Worm (Caenorhabditis elegans): ENCODE data around the gene F59B1.10.
A peak's percentile ranks its signal among the peaks of the same experiment; 100 is the strongest.

F59B1.10 gene

ce11 chrV:3634293-3635016 lies 13.3 kb downstream of the F59B1.10 start:
- TF ChIP-seq elt-2 (tag; optimal IDR thresholded peaks at IDR 0.05) (peak; percentile 38), pqm-1 (tag; optimal IDR thresholded peaks at IDR 0.05) (peak; percentile 28), ceh-30 (tag; optimal IDR thresholded peaks at IDR 0.05) (no peak)

DNA sequence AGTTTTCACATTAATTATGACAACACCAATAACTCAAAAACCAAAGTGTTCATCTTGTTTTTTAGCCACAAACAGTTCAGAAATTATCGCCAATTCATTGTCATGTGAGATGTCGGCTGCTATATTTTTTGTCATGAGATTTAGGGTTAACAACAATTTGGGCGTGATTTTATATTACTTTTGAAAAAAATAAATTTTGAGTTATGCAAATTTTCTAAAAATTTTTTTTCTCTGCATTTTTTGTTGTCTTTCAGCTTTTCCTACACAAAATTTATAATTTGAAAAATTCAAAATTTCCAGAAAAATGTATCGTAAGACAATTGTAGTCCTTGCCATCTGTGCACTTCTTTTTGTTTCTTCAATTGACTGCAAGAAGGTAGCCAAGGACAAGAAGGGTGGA lies 14.7 kb downstream of the F59B1.10 start, which contains the start of gene F59B1.2:
Gene F59B1.2 (plus strand): TSS at position 301 of the 400 bp plus-strand sequence.
- TF ChIP-seq C08G9.2 (tag; optimal IDR thresholded peaks at IDR 0.05) (no peak), fax-1 (tag; optimal IDR thresholded peaks at IDR 0.05) (no peak), ceh-19 (GFP tag; optimal IDR thresholded peaks at IDR 0.05) (no peak), odd-2 (tag; optimal IDR thresholded peaks at IDR 0.05) (no peak), lim-6 (tag; optimal IDR thresholded peaks at IDR 0.05) (no peak), ceh-48 (tag; optimal IDR thresholded peaks at IDR 0.05) (no peak), rnt-1 (tag; optimal IDR thresholded peaks at IDR 0.05) (no peak), pqm-1 (tag; optimal IDR thresholded peaks at IDR 0.05) (no peak), nfya-1 (tag; optimal IDR thresholded peaks at IDR 0.05) (no peak), K09A11.1 (tag; optimal IDR thresholded peaks at IDR 0.05; ENCODE audit: insufficient read depth) (no peak), pha-2 (tag; optimal IDR thresholded peaks at IDR 0.05) (no peak), hlh-13 (GFP tag; optimal IDR thresholded peaks at IDR 0.05) (no peak), nhr-232 (tag; optimal IDR thresholded peaks at IDR 0.05) (no peak), pax-1 (tag; optimal IDR thresholded peaks at IDR 0.05) (no peak), unc-86 (tag; optimal IDR thresholded peaks at IDR 0.05) (no peak), ceh-34 (tag; optimal IDR thresholded peaks at IDR 0.05) (no peak), ztf-16 (tag; optimal IDR thresholded peaks at IDR 0.05) (no peak)

- no peak for TF ChIP-seq pat-9 (tag; optimal IDR thresholded peaks at IDR 0.05)
- TF ChIP-seq nfya-1 (tag; optimal IDR thresholded peaks at IDR 0.05) = peak; percentile 72
Measured at ce11 chrV:3632249-3633030, 15.3 kb downstream of the F59B1.10 start.

DNA sequence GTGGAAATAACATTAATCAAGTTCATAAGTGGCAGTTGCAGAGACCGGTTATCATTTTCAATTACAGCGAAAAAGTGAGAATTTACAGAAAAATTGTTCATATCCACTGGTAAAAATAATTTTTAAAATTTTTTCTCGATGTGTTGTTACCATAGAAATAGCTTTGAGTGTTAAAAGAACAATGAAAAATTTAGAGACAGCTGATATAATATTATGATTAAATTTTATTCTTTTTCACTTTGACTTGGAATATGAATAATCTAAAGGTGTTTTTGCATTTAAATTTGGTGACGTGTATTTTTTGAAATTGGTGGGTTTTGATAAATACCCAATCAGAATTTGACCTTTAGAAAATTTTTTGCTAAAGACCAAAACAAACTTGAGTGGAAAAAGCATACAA lies 16.2 kb downstream of the F59B1.10 start, which contains the start of gene F59B1.6:
Gene F59B1.6 (minus strand): TSS at position 101 of the 400 bp plus-strand sequence.
- TF ChIP-seq ahr-1 (tag; optimal IDR thresholded peaks at IDR 0.05) (no peak), ceh-34 (tag; optimal IDR thresholded peaks at IDR 0.05) (no peak), ceh-19 (GFP tag; optimal IDR thresholded peaks at IDR 0.05) (no peak), pqm-1 (tag; optimal IDR thresholded peaks at IDR 0.05) (no peak), syd-9 (tag; optimal IDR thresholded peaks at IDR 0.05) (no peak), nhr-232 (tag; optimal IDR thresholded peaks at IDR 0.05) (no peak), ceh-22 (tag; optimal IDR thresholded peaks at IDR 0.05) (no peak), dmd-4 (tag; optimal IDR thresholded peaks at IDR 0.05; ENCODE audit: borderline replicate concordance) (no peak), hlh-6 (tag; optimal IDR thresholded peaks at IDR 0.05) (no peak), K09A11.1 (tag; optimal IDR thresholded peaks at IDR 0.05; ENCODE audit: insufficient read depth) (no peak), tbx-7 (tag; optimal IDR thresholded peaks at IDR 0.05) (no peak), pag-3 (tag; optimal IDR thresholded peaks at IDR 0.05; ENCODE audit: borderline replicate concordance) (no peak), ceh-31 (tag; optimal IDR thresholded peaks at IDR 0.05) (no peak), hlh-15 (tag; optimal IDR thresholded peaks at IDR 0.05) (no peak)

ce11 chrV:3626944-3627343 lies 20.8 kb downstream of the F59B1.10 start, which contains the start of gene F59B1.4:
Gene F59B1.4, minus strand, starts transcription at chrV:3627044.
- no peak for TF ChIP-seq ceh-22 (tag; optimal IDR thresholded peaks at IDR 0.05)
- TF ChIP-seq C08G9.2 (tag; optimal IDR thresholded peaks at IDR 0.05) = no peak
- TF ChIP-seq ceh-24 (tag; optimal IDR thresholded peaks at IDR 0.05) = no peak
- no peak for TF ChIP-seq nhr-232 (tag; optimal IDR thresholded peaks at IDR 0.05)
- TF ChIP-seq ztf-16 (tag; optimal IDR thresholded peaks at IDR 0.05) = no peak
- no peak for TF ChIP-seq ceh-9 (tag; optimal IDR thresholded peaks at IDR 0.05)
- no peak for TF ChIP-seq nhr-11 (tag; optimal IDR thresholded peaks at IDR 0.05)
- TF ChIP-seq pha-2 (tag; optimal IDR thresholded peaks at IDR 0.05) = no peak
- no peak for TF ChIP-seq hlh-30 (tag; optimal IDR thresholded peaks at IDR 0.05; ENCODE audit: insufficient read depth)
- no peak for TF ChIP-seq lin-11 (tag; optimal IDR thresholded peaks at IDR 0.05)

Measured in whole organism, late embryonic.